Worm (Caenorhabditis elegans): ENCODE measurements around the gene fbxa-156.

- TF ChIP-seq ztf-11 (tag; optimal IDR thresholded peaks at IDR 0.05), result no peak
- no peak for TF ChIP-seq sem-2 (GFP tag; optimal IDR thresholded peaks at IDR 0.05)
- TF ChIP-seq lsy-2 (tag; optimal IDR thresholded peaks at IDR 0.05), result no peak
- no peak for TF ChIP-seq unc-62 (GFP tag; optimal IDR thresholded peaks at IDR 0.05)
- no peak for TF ChIP-seq nhr-12 (tag; optimal IDR thresholded peaks at IDR 0.05)
- TF ChIP-seq snpc-4 (tag; optimal IDR thresholded peaks at IDR 0.05), result no peak
- no peak for TF ChIP-seq flh-1 (GFP tag; optimal IDR thresholded peaks at IDR 0.05)
- TF ChIP-seq pha-4 (tag; optimal IDR thresholded peaks at IDR 0.05), result no peak
- TF ChIP-seq blmp-1 (tag; optimal IDR thresholded peaks at IDR 0.05), result no peak
- TF ChIP-seq M03D4.4 (tag; optimal IDR thresholded peaks at IDR 0.05), result no peak
- TF ChIP-seq elt-3 (tag; optimal IDR thresholded peaks at IDR 0.05), result no peak
- TF ChIP-seq nhr-2 (tag; optimal IDR thresholded peaks at IDR 0.05), result no peak
- no peak for TF ChIP-seq nhr-237 (tag; optimal IDR thresholded peaks at IDR 0.05)
Observed at ce11 chrV:17944849-17945452, 48.4 kb upstream of the fbxa-156 start.
